Worm (Caenorhabditis elegans) whole organism, L1 larva: ENCODE data around the gene srz-75.

Source experiments
- fkh-10 ChIP-seq: sonication (generic microtip); optimal IDR thresholded peaks from 2 replicates; lab custom pipeline; 2017; ENCODE audit warnings: missing biosample characterization, missing genetic modification reagents, missing genetic modification characterization
- nhr-237 ChIP-seq: fragments of 150-350 bp; optimal IDR thresholded peaks from 2 replicates; lab custom pipeline; 2014; ENCODE audit warnings: missing biosample characterization, missing genetic modification characterization

DNA sequence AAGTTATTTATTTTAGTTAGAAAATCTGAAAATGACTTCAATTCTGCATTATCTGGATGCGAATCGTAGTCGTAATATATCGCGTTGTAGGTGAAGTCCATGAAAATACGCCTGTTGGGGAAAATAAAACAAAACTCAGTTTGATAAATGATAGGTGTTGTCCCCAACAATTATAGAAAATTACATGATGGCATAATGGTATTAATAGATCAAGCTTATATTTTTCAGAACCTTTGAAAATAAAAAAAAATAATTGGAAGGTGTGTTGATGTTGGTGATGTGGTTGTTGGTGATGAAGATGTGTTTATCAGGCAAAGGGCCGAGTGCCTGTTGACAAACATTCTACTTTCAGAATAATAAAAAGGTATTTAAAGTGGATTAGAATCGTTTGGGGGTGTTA is 52.1 kb downstream of the srz-75 start, which contains the start of gene srw-61:
- TF ChIP-seq nhr-237 (no peak), fkh-10 (no peak)
